Worm (Caenorhabditis elegans): ENCODE data around the gene C43H6.12.
A peak's percentile ranks its signal among the peaks of the same experiment; 100 is the strongest.

The C43H6.12 gene

ce11 chrX:2432459-2432858 is 23.1 kb downstream of the C43H6.12 start:
- TF ChIP-seq W03F9.2 (tag; optimal IDR thresholded peaks at IDR 0.05) (no peak), him-1 (tag; optimal IDR thresholded peaks at IDR 0.05) (no peak), dao-5 (tag; optimal IDR thresholded peaks at IDR 0.05) (no peak)

ce11 chrX:2433805-2434204 is 24.4 kb downstream of the C43H6.12 start:
- TF ChIP-seq dao-5 (tag; optimal IDR thresholded peaks at IDR 0.05) (no peak), W03F9.2 (tag; optimal IDR thresholded peaks at IDR 0.05) (no peak), him-1 (tag; optimal IDR thresholded peaks at IDR 0.05) (no peak)

- TF ChIP-seq W03F9.2 (tag; optimal IDR thresholded peaks at IDR 0.05) (no peak), dao-5 (tag; optimal IDR thresholded peaks at IDR 0.05) (no peak), him-1 (tag; optimal IDR thresholded peaks at IDR 0.05) (no peak)
These were observed 25.9 kb downstream of the C43H6.12 start for ce11 chrX:2435353-2435752.

ce11 chrX:2438857-2439256 is 29.4 kb downstream of the C43H6.12 start, which contains the start of gene gid-2:
TSS of gene gid-2 (minus strand) at chrX:2438957.
- TF ChIP-seq W03F9.2 (tag; optimal IDR thresholded peaks at IDR 0.05) = no peak
- no peak for TF ChIP-seq him-1 (tag; optimal IDR thresholded peaks at IDR 0.05)
- no peak for TF ChIP-seq dao-5 (tag; optimal IDR thresholded peaks at IDR 0.05)

ce11 chrX:2439309-2439708 is 29.9 kb downstream of the C43H6.12 start:
- TF ChIP-seq him-1 (tag; optimal IDR thresholded peaks at IDR 0.05) (no peak), dao-5 (tag; optimal IDR thresholded peaks at IDR 0.05) (no peak), W03F9.2 (tag; optimal IDR thresholded peaks at IDR 0.05) (no peak)

- TF ChIP-seq dao-5 (tag; optimal IDR thresholded peaks at IDR 0.05) (no peak), W03F9.2 (tag; optimal IDR thresholded peaks at IDR 0.05) (no peak), him-1 (tag; optimal IDR thresholded peaks at IDR 0.05) (no peak)
These were observed 30.3 kb downstream of the C43H6.12 start for ce11 chrX:2439728-2440127.

ce11 chrX:2441163-2441562 is 31.8 kb downstream of the C43H6.12 start:
- TF ChIP-seq him-1 (tag; optimal IDR thresholded peaks at IDR 0.05) (no peak), dao-5 (tag; optimal IDR thresholded peaks at IDR 0.05) (no peak), W03F9.2 (tag; optimal IDR thresholded peaks at IDR 0.05) (no peak)

- TF ChIP-seq W03F9.2 (tag; optimal IDR thresholded peaks at IDR 0.05) (no peak), dao-5 (tag; optimal IDR thresholded peaks at IDR 0.05) (no peak), him-1 (tag; optimal IDR thresholded peaks at IDR 0.05) (no peak)
These were observed 33.9 kb downstream of the C43H6.12 start, which contains the start of gene T07D1.3 for ce11 chrX:2443304-2443703. TSS of gene T07D1.3 (minus strand) at chrX:2443404.

- TF ChIP-seq him-1 (tag; optimal IDR thresholded peaks at IDR 0.05) = no peak
- no peak for TF ChIP-seq dao-5 (tag; optimal IDR thresholded peaks at IDR 0.05)
These were observed 36.8 kb downstream of the C43H6.12 start for ce11 chrX:2446185-2446584.

- no peak for TF ChIP-seq him-1 (tag; optimal IDR thresholded peaks at IDR 0.05)
- TF ChIP-seq W03F9.2 (tag; optimal IDR thresholded peaks at IDR 0.05) = no peak
- TF ChIP-seq dao-5 (tag; optimal IDR thresholded peaks at IDR 0.05) = no peak
These were observed 37.8 kb downstream of the C43H6.12 start for ce11 chrX:2447214-2447613.

ce11 chrX:2450994-2451393 is 41.6 kb downstream of the C43H6.12 start:
- no peak for TF ChIP-seq him-1 (tag; optimal IDR thresholded peaks at IDR 0.05)

ce11 chrX:2452297-2452696 is 42.9 kb downstream of the C43H6.12 start:
- TF ChIP-seq him-1 (tag; optimal IDR thresholded peaks at IDR 0.05) = no peak
- TF ChIP-seq dao-5 (tag; optimal IDR thresholded peaks at IDR 0.05) = no peak
- no peak for TF ChIP-seq W03F9.2 (tag; optimal IDR thresholded peaks at IDR 0.05)

ce11 chrX:2452716-2453115 is 43.3 kb downstream of the C43H6.12 start:
- TF ChIP-seq him-1 (tag; optimal IDR thresholded peaks at IDR 0.05) = no peak
- TF ChIP-seq dao-5 (tag; optimal IDR thresholded peaks at IDR 0.05) = no peak
- no peak for TF ChIP-seq W03F9.2 (tag; optimal IDR thresholded peaks at IDR 0.05)

- TF ChIP-seq dao-5 (tag; optimal IDR thresholded peaks at IDR 0.05) (no peak), W03F9.2 (tag; optimal IDR thresholded peaks at IDR 0.05) (no peak), him-1 (tag; optimal IDR thresholded peaks at IDR 0.05) (no peak)
These were observed 45.5 kb downstream of the C43H6.12 start for ce11 chrX:2454914-2455313.

ce11 chrX:2456141-2456540 is 46.7 kb downstream of the C43H6.12 start:
- no peak for TF ChIP-seq W03F9.2 (tag; optimal IDR thresholded peaks at IDR 0.05)
- no peak for TF ChIP-seq dao-5 (tag; optimal IDR thresholded peaks at IDR 0.05)
- peak; percentile 3 for TF ChIP-seq him-1 (tag; optimal IDR thresholded peaks at IDR 0.05)

- TF ChIP-seq W03F9.2 (tag; optimal IDR thresholded peaks at IDR 0.05) = no peak
- TF ChIP-seq him-1 (tag; optimal IDR thresholded peaks at IDR 0.05) = no peak
- no peak for TF ChIP-seq dao-5 (tag; optimal IDR thresholded peaks at IDR 0.05)
These were observed 48.1 kb downstream of the C43H6.12 start for ce11 chrX:2457461-2457860.
